Worm (Caenorhabditis elegans) whole organism, L1 larva: Measurements from ENCODE around the gene slc-36.5.
A peak's percentile ranks its signal among the peaks of the same experiment; 100 is the strongest.

ENCODE experiments used
- C16A3.4 ChIP-seq: fragments of 150-350 bp; optimal IDR thresholded peaks from 2 replicates; lab custom pipeline; 2014; ENCODE audit warnings: missing biosample characterization, missing genetic modification characterization
- F16B12.6 ChIP-seq: fragments of 150-350 bp; optimal IDR thresholded peaks from 2 replicates; lab custom pipeline; 2014; ENCODE audit warnings: missing biosample characterization, missing genetic modification characterization
- alr-1 ChIP-seq: fragments of 200-800 bp; sonication (Bioruptor generic); optimal IDR thresholded peaks from 2 replicates; lab custom pipeline; 2018; ENCODE audit warnings: borderline replicate concordance, mild to moderate bottlenecking, missing genetic modification characterization, missing compliant biosample characterization
- aly-2 ChIP-seq: fragments of 150-350 bp; optimal IDR thresholded peaks from 2 replicates; lab custom pipeline; 2014; ENCODE audit warnings: missing biosample characterization, missing genetic modification characterization
- ama-1 ChIP-seq: fragments of 150-350 bp; optimal IDR thresholded peaks from 2 replicates; lab custom pipeline; 2014
- blmp-1 ChIP-seq: fragments of 150-350 bp; optimal IDR thresholded peaks from 2 replicates; lab custom pipeline; 2014; ENCODE audit warnings: missing biosample characterization, missing genetic modification characterization
- ceh-63 ChIP-seq: fragments of 200-800 bp; sonication (Bioruptor generic); optimal IDR thresholded peaks from 2 replicates; lab custom pipeline; 2018; ENCODE audit warnings: mild to moderate bottlenecking, missing genetic modification characterization, missing compliant biosample characterization
- ceh-82 ChIP-seq, 3 experiments: fragments of 150-350 bp in 1 of 3; sonication (generic microtip) in 2 of 3; optimal IDR thresholded peaks; 2 replicates each; lab custom pipeline; 2014 to 2017; ENCODE audit warnings: missing biosample characterization in 3 of 3, missing genetic modification characterization in 3 of 3
- ceh-90 ChIP-seq: sonication (generic microtip); optimal IDR thresholded peaks from 2 replicates; lab custom pipeline; 2016; ENCODE audit warnings: missing genetic modification characterization, missing compliant biosample characterization
- ces-1 ChIP-seq: fragments of 150-350 bp; optimal IDR thresholded peaks from 2 replicates; lab custom pipeline; 2014; ENCODE audit warnings: missing biosample characterization, missing genetic modification reagents, missing genetic modification characterization
- dsc-1 ChIP-seq: sonication (generic microtip); optimal IDR thresholded peaks from 2 replicates; lab custom pipeline; 2016; ENCODE audit warnings: mild to moderate bottlenecking, missing genetic modification characterization, missing compliant biosample characterization
- efl-1 ChIP-seq, 4 experiments: fragments of 150-350 bp; optimal IDR thresholded peaks in 3 of 4; peaks in 1 of 4; 1 replicate in 1 of 4; 2 replicates in 3 of 4; lab custom pipeline; 2014; ENCODE audit warnings: missing biosample characterization in 2 of 4, missing genetic modification characterization in 2 of 4, missing genetic modification reagents in 2 of 4
- efl-3 ChIP-seq: fragments of 200-800 bp; sonication (Bioruptor generic); optimal IDR thresholded peaks from 2 replicates; lab custom pipeline; 2018; ENCODE audit warnings: mild to moderate bottlenecking, missing genetic modification characterization, missing compliant biosample characterization
- egl-27 ChIP-seq, 2 experiments: fragments of 150-350 bp in 1 of 2; sonication (generic microtip); optimal IDR thresholded peaks; 3 replicates each; lab custom pipeline; 2017 to 2018; ENCODE audit warnings: missing biosample characterization in 2 of 2, missing genetic modification characterization in 2 of 2, missing genetic modification reagents in 2 of 2
- elt-2 ChIP-seq: sonication (generic microtip); optimal IDR thresholded peaks from 2 replicates; lab custom pipeline; 2016; ENCODE audit warnings: missing genetic modification characterization, mild to moderate bottlenecking, inconsistent platforms, missing compliant biosample characterization, missing genetic modification reagents
- ets-5 ChIP-seq: fragments of 200-800 bp; sonication (Bioruptor generic); IDR thresholded peaks from 2 replicates; pipeline ENCODE4 v1.3.6; 2022; ENCODE audit warnings: missing genetic modification characterization, missing compliant biosample characterization
- fkh-10 ChIP-seq: sonication (generic microtip); optimal IDR thresholded peaks from 2 replicates; lab custom pipeline; 2017; ENCODE audit warnings: missing biosample characterization, missing genetic modification reagents, missing genetic modification characterization
- fkh-4 ChIP-seq: sonication (generic microtip); optimal IDR thresholded peaks from 2 replicates; lab custom pipeline; 2016; ENCODE audit warnings: missing compliant biosample characterization, missing genetic modification characterization, borderline replicate concordance
- grh-1 ChIP-seq: fragments of 200-800 bp; sonication (Bioruptor generic); IDR thresholded peaks from 2 replicates; pipeline ENCODE4 v1.3.6; 2022; ENCODE audit warnings: missing genetic modification reagents, missing genetic modification characterization, missing compliant biosample characterization
- isw-1 ChIP-seq: fragments of 200-800 bp; sonication (Bioruptor generic); IDR thresholded peaks from 2 replicates; pipeline ENCODE4 v1.3.6; 2022; ENCODE audit warnings: missing genetic modification characterization, missing compliant biosample characterization
- jun-1 ChIP-seq: fragments of 150-350 bp; optimal IDR thresholded peaks from 2 replicates; lab custom pipeline; 2014; ENCODE audit warnings: missing biosample characterization, missing genetic modification reagents, missing genetic modification characterization
- lin-13 ChIP-seq: fragments of 150-350 bp; optimal IDR thresholded peaks from 2 replicates; lab custom pipeline; 2014; ENCODE audit warnings: missing biosample characterization, missing genetic modification reagents, missing genetic modification characterization
- lin-35 ChIP-seq, 2 experiments: fragments of 150-350 bp; optimal IDR thresholded peaks; 2 replicates each; lab custom pipeline; 2014; ENCODE audit warnings: missing biosample characterization in 2 of 2, missing genetic modification characterization in 2 of 2, missing genetic modification reagents in 2 of 2
- lin-39 ChIP-seq: fragments of 150-350 bp; optimal IDR thresholded peaks from 2 replicates; lab custom pipeline; 2014; ENCODE audit warnings: missing biosample characterization, missing genetic modification reagents, missing genetic modification characterization
- mab-9 ChIP-seq: fragments of 200-800 bp; sonication (Bioruptor generic); IDR thresholded peaks from 2 replicates; pipeline ENCODE4 v1.3.6; 2022; ENCODE audit warnings: missing genetic modification reagents, missing genetic modification characterization, missing compliant biosample characterization
- mdl-1 ChIP-seq, 2 experiments: fragments of 150-350 bp; optimal IDR thresholded peaks; 2 replicates each; lab custom pipeline; 2014 to 2017; ENCODE audit warnings: missing biosample characterization in 2 of 2, missing genetic modification characterization in 2 of 2, inconsistent platforms in 1 of 2
- mef-2 ChIP-seq: fragments of 150-350 bp; optimal IDR thresholded peaks from 2 replicates; lab custom pipeline; 2014; ENCODE audit warnings: missing biosample characterization, missing genetic modification characterization
- mep-1 ChIP-seq: fragments of 150-350 bp; optimal IDR thresholded peaks from 2 replicates; lab custom pipeline; 2014; ENCODE audit warnings: missing biosample characterization, missing genetic modification characterization
- nhr-19 ChIP-seq: fragments of 200-800 bp; sonication (Bioruptor generic); conservative IDR thresholded peaks from 2 replicates; pipeline ENCODE4 v1.3.6; 2022; ENCODE audit warnings: missing genetic modification characterization, missing compliant biosample characterization
- nhr-20 ChIP-seq: sonication (generic microtip); optimal IDR thresholded peaks from 2 replicates; lab custom pipeline; 2016; ENCODE audit warnings: mild to moderate bottlenecking, missing genetic modification characterization, missing compliant biosample characterization
- nhr-47 ChIP-seq: sonication (generic microtip); optimal IDR thresholded peaks from 2 replicates; lab custom pipeline; 2016; ENCODE audit warnings: mild to moderate bottlenecking, missing genetic modification characterization, moderate library complexity, missing compliant biosample characterization
- nhr-71 ChIP-seq: sonication (generic microtip); optimal IDR thresholded peaks from 2 replicates; lab custom pipeline; 2016; ENCODE audit warnings: mild to moderate bottlenecking, missing genetic modification characterization, moderate library complexity, missing compliant biosample characterization
- nhr-77 ChIP-seq: fragments of 150-350 bp; optimal IDR thresholded peaks from 2 replicates; lab custom pipeline; 2014; ENCODE audit warnings: missing biosample characterization, missing genetic modification characterization
- nhr-84 ChIP-seq: sonication (generic microtip); optimal IDR thresholded peaks from 2 replicates; lab custom pipeline; 2017; ENCODE audit warnings: missing biosample characterization, missing genetic modification characterization
- nhr-85 ChIP-seq: sonication (generic microtip); peaks from one replicate; lab custom pipeline; 2016; ENCODE audit warnings: missing genetic modification characterization, inconsistent platforms, missing compliant biosample characterization
- nhr-90 ChIP-seq: sonication (generic microtip); optimal IDR thresholded peaks from 2 replicates; lab custom pipeline; 2016; ENCODE audit warnings: mild to moderate bottlenecking, missing genetic modification characterization, missing compliant biosample characterization; ENCODE audit not compliant: poor library complexity
- pax-3 ChIP-seq: fragments of 200-800 bp; sonication (Bioruptor generic); optimal IDR thresholded peaks from 2 replicates; lab custom pipeline; 2018; ENCODE audit warnings: mild to moderate bottlenecking, missing genetic modification characterization, moderate library complexity, missing compliant biosample characterization
- pqm-1 ChIP-seq: sonication (generic microtip); optimal IDR thresholded peaks from 3 replicates; lab custom pipeline; 2017; ENCODE audit warnings: missing biosample characterization, missing genetic modification characterization
- rnt-1 ChIP-seq: sonication (generic microtip); optimal IDR thresholded peaks from 2 replicates; lab custom pipeline; 2016; ENCODE audit warnings: mild to moderate bottlenecking, missing genetic modification characterization, moderate library complexity, missing compliant biosample characterization
- skn-1 ChIP-seq: fragments of 150-350 bp; optimal IDR thresholded peaks from 2 replicates; lab custom pipeline; 2014; ENCODE audit warnings: missing biosample characterization, missing genetic modification characterization
- snpc-4 ChIP-seq: fragments of 150-350 bp; optimal IDR thresholded peaks from 2 replicates; lab custom pipeline; 2014; ENCODE audit warnings: missing biosample characterization, missing genetic modification characterization
- snu-23 ChIP-seq: sonication (generic microtip); optimal IDR thresholded peaks from 2 replicates; lab custom pipeline; 2016; ENCODE audit warnings: missing genetic modification characterization, missing compliant biosample characterization
- sox-4 ChIP-seq: sonication (generic microtip); optimal IDR thresholded peaks from 2 replicates; lab custom pipeline; 2016; ENCODE audit warnings: missing genetic modification characterization, missing compliant biosample characterization
- sup-37 ChIP-seq: fragments of 200-800 bp; sonication (Bioruptor generic); optimal IDR thresholded peaks from 2 replicates; lab custom pipeline; 2018; ENCODE audit warnings: mild to moderate bottlenecking, missing genetic modification characterization, missing compliant biosample characterization
- swsn-7 ChIP-seq: sonication (generic microtip); optimal IDR thresholded peaks from 2 replicates; lab custom pipeline; 2016; ENCODE audit warnings: missing genetic modification characterization, missing compliant biosample characterization
- unc-86 ChIP-seq: sonication (generic microtip); optimal IDR thresholded peaks from 2 replicates; lab custom pipeline; 2016; ENCODE audit warnings: missing genetic modification characterization, missing compliant biosample characterization
- vab-15 ChIP-seq: sonication (generic microtip); optimal IDR thresholded peaks from 2 replicates; lab custom pipeline; 2017; ENCODE audit warnings: missing genotype, mild to moderate bottlenecking, missing genetic modification characterization, missing compliant biosample characterization
- zag-1 ChIP-seq: fragments of 150-350 bp; optimal IDR thresholded peaks from 2 replicates; lab custom pipeline; 2014; ENCODE audit warnings: missing biosample characterization, missing genetic modification characterization
- zip-4 ChIP-seq: fragments of 200-800 bp; sonication (Bioruptor generic); optimal IDR thresholded peaks from 2 replicates; lab custom pipeline; 2018; ENCODE audit warnings: mild to moderate bottlenecking, missing genetic modification characterization, moderate library complexity, missing compliant biosample characterization
- ztf-11 ChIP-seq, 2 experiments: sonication (generic microtip); optimal IDR thresholded peaks; 2 replicates each; lab custom pipeline; 2016 to 2017; ENCODE audit warnings: missing genetic modification characterization in 2 of 2, missing biosample characterization in 1 of 2, missing compliant biosample characterization in 1 of 2
- ztf-4 ChIP-seq: fragments of 150-350 bp; optimal IDR thresholded peaks from 2 replicates; lab custom pipeline; 2014; ENCODE audit warnings: missing biosample characterization, missing genetic modification characterization

slc-36.5 gene

ce11 chrII:6838977-6839376 is 37.9 kb downstream of the slc-36.5 start (continued):
- peak in 1 of 3 experiments; percentile 23 for TF ChIP-seq ceh-82 (tag; optimal IDR thresholded peaks at IDR 0.05; lab: Kevin White, UChicago)
- no peak for TF ChIP-seq nhr-84 (tag; lab: Kevin White, UChicago)
- peak; percentile 93 for TF ChIP-seq nhr-85 (tag; lab: Kevin White, UChicago)
- TF ChIP-seq nhr-47 (tag; lab: Kevin White, UChicago), result peak; percentile 66
- TF ChIP-seq rnt-1 (tag; lab: Kevin White, UChicago), result peak; percentile 67
- TF ChIP-seq lin-35 (GFP tag; optimal IDR thresholded peaks at IDR 0.05; lab: Kevin White, UChicago), result peak; percentile 14 to 46
- no peak for TF ChIP-seq zip-4 (GFP tag; lab: Kevin White, UChicago)
- TF ChIP-seq isw-1 (GFP tag; lab: Robert Waterston, UW), result no peak
- TF ChIP-seq elt-2, result no peak
- TF ChIP-seq alr-1 (tag; lab: Kevin White, UChicago), result no peak
- no peak for TF ChIP-seq efl-3 (GFP tag; lab: Kevin White, UChicago)
- no peak for TF ChIP-seq fkh-10 (GFP tag; lab: Kevin White, UChicago)
- TF ChIP-seq pax-3 (tag; lab: Kevin White, UChicago), result no peak
- TF ChIP-seq pqm-1, result no peak
- TF ChIP-seq ceh-90 (tag; lab: Kevin White, UChicago), result no peak
- TF ChIP-seq lin-13 (GFP tag; lab: Kevin White, UChicago), result peak; percentile 9
- TF ChIP-seq vab-15, result no peak
- peak; percentile 87 for TF ChIP-seq nhr-20 (tag; lab: Kevin White, UChicago)
- TF ChIP-seq dsc-1 (tag; lab: Kevin White, UChicago), result peak; percentile 70
- TF ChIP-seq mep-1 (tag; lab: Kevin White, UChicago), result peak; percentile 24
- TF ChIP-seq jun-1 (tag; lab: Kevin White, UChicago), result no peak
- peak; percentile 1 for TF ChIP-seq nhr-77 (tag; lab: Kevin White, UChicago)
- peak; percentile 41 for TF ChIP-seq swsn-7
- peak; percentile 52 for TF ChIP-seq ztf-4 (tag; lab: Kevin White, UChicago)
- TF ChIP-seq F16B12.6 (tag; lab: Kevin White, UChicago), result no peak
- TF ChIP-seq snpc-4 (tag; lab: Kevin White, UChicago), result no peak
- TF ChIP-seq efl-1 (optimal IDR thresholded peaks at IDR 0.05; lab: Kevin White, UChicago), result peak; percentile 19 to 35
- peak in 1 of 2 experiments; percentile 83 for TF ChIP-seq efl-1 (GFP tag; optimal IDR thresholded peaks at IDR 0.05 in 1 of 2; lab: Kevin White, UChicago)
- TF ChIP-seq nhr-90 (tag; lab: Kevin White, UChicago), result peak; percentile 31
- no peak for TF ChIP-seq grh-1
- TF ChIP-seq C16A3.4 (tag; lab: Kevin White, UChicago), result no peak
- TF ChIP-seq lin-39 (tag; lab: Kevin White, UChicago), result no peak
- TF ChIP-seq fkh-4 (tag; lab: Kevin White, UChicago), result no peak
- peak in 1 of 2 experiments; percentile 47 for TF ChIP-seq mdl-1 (tag; optimal IDR thresholded peaks at IDR 0.05; lab: Kevin White, UChicago)
- peak; percentile 79 for TF ChIP-seq nhr-71 (tag; lab: Kevin White, UChicago)
- peak in 1 of 2 experiments; percentile 62 for TF ChIP-seq egl-27 (tag; optimal IDR thresholded peaks at IDR 0.05; lab: Kevin White, UChicago)
- peak; percentile 15 for TF ChIP-seq unc-86
- TF ChIP-seq ztf-11 (tag; optimal IDR thresholded peaks at IDR 0.05; lab: Kevin White, UChicago), result peak in 1 of 2 experiments; percentile 30
- TF ChIP-seq mab-9 (GFP tag; lab: Robert Waterston, UW), result no peak
- peak; percentile 27 for TF ChIP-seq sup-37 (GFP tag; lab: Kevin White, UChicago)
- peak; percentile 49 for TF ChIP-seq blmp-1 (tag; lab: Kevin White, UChicago)
- peak; percentile 31 for TF ChIP-seq mef-2
- peak; percentile 74 for TF ChIP-seq snu-23 (GFP tag; lab: Kevin White, UChicago)
- TF ChIP-seq zag-1, result no peak
- TF ChIP-seq ama-1, result no peak
- no peak for TF ChIP-seq ces-1 (GFP tag; lab: Kevin White, UChicago)
- TF ChIP-seq nhr-19 (GFP tag; lab: Robert Waterston, UW), result no peak; the same call in 1 of the 2 replicates
- no peak for TF ChIP-seq sox-4 (tag; lab: Kevin White, UChicago)
- TF ChIP-seq ceh-63 (GFP tag; lab: Kevin White, UChicago), result no peak
- TF ChIP-seq aly-2, result no peak
- no peak for TF ChIP-seq ets-5 (GFP tag; lab: Robert Waterston, UW)
- no peak for TF ChIP-seq skn-1 (tag; lab: Kevin White, UChicago)
- TF ChIP-seq, all 84 proteins: peak for 30
